Fruit fly (Drosophila melanogaster): ENCODE data around the gene Jon99Cii.

Gene Jon99Cii

DNA sequence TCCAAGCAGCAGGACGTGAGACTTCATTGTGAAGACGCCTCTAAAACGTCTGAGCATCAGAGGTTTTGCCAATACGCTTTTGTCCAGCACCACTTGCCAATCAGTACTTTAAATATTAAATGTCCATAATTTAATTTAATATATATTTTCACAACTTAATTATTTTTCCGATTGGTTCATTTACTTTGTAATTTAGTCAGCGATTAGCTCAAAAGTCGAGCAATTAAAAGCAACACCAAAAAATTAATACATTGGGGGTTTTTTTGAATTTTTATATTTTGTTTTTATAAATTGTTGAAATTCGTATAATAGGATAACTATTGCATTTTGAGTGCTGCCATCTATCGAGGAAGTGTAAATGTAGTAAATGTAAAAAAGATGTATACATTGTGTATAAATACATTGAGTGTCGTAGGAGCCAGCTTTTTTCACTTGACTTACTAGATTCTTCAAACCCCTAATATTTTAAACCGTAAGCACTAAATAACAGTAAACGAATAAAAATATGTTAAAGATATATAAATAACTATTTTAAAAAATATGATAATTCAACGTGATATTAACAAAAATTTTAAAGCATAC, 20.5 kb downstream of the Jon99Cii start, which contains the start of gene CG15517 (continued):
- TF ChIP-seq sisA (GFP tag; IDR thresholded peaks at IDR 0.05) (no peak), hkb (optimal IDR thresholded peaks at IDR 0.05) (no peak), hkb (GFP tag; IDR thresholded peaks at IDR 0.05) (no peak), fd64A (GFP tag; optimal IDR thresholded peaks at IDR 0.05) (no peak), bbx (GFP tag; IDR thresholded peaks at IDR 0.05; ENCODE audit: partially characterized antibody) (no peak), CG10431 (GFP tag; optimal IDR thresholded peaks at IDR 0.05) (no peak), mam (GFP tag; optimal IDR thresholded peaks at IDR 0.05) (no peak), hbn (GFP tag; IDR thresholded peaks at IDR 0.05; ENCODE audit: partially characterized antibody) (no peak), chif (GFP tag; optimal IDR thresholded peaks at IDR 0.05) (no peak), dysf (GFP tag; IDR thresholded peaks at IDR 0.05) (no peak), chm (GFP tag; IDR thresholded peaks at IDR 0.05) (no peak), CG14710 (tag; optimal IDR thresholded peaks at IDR 0.05) (peak; percentile 19), tap (tag; optimal IDR thresholded peaks at IDR 0.05) (no peak), Six4 (GFP tag; optimal IDR thresholded peaks at IDR 0.05) (no peak), CG2678 (tag; optimal IDR thresholded peaks at IDR 0.05) (peak; percentile 15), dm (GFP tag; optimal IDR thresholded peaks at IDR 0.05) (no peak), Doc3 (GFP tag; IDR thresholded peaks at IDR 0.05; ENCODE audit: partially characterized antibody) (no peak), CG2875 (GFP tag; optimal IDR thresholded peaks at IDR 0.05) (no peak), CG15073 (GFP tag; optimal IDR thresholded peaks at IDR 0.05) (no peak), CG32767 (GFP tag; IDR thresholded peaks at IDR 0.05) (no peak), Rfx (GFP tag; IDR thresholded peaks at IDR 0.05) (0 out of 2 replicates have a peak, but pooled peaks have one; percentile 30), CrebB (tag; optimal IDR thresholded peaks at IDR 0.05) (no peak), dmrt99B (tag; optimal IDR thresholded peaks at IDR 0.05) (no peak), sna (GFP tag; IDR thresholded peaks at IDR 0.05; ENCODE audit: partially characterized antibody) (no peak), bigmax (GFP tag; optimal IDR thresholded peaks at IDR 0.05) (no peak), CG42726 (GFP tag; IDR thresholded peaks at IDR 0.05; ENCODE audit: partially characterized antibody) (peak; percentile 61), CG2712 (tag; optimal IDR thresholded peaks at IDR 0.05) (no peak), Camta (GFP tag; optimal IDR thresholded peaks at IDR 0.05) (no peak), Jarid2 (GFP tag; optimal IDR thresholded peaks at IDR 0.05) (no peak), kay (GFP tag; optimal IDR thresholded peaks at IDR 0.05) (no peak), dpn (GFP tag; optimal IDR thresholded peaks at IDR 0.05) (no peak), CG15696 (tag; optimal IDR thresholded peaks at IDR 0.05) (peak; percentile 19), HLH4C (GFP tag; IDR thresholded peaks at IDR 0.05; ENCODE audit: partially characterized antibody) (no peak), CkIIα-i1 (GFP tag; IDR thresholded peaks at IDR 0.05) (no peak), row (GFP tag; IDR thresholded peaks at IDR 0.05) (no peak), knrl (GFP tag; IDR thresholded peaks at IDR 0.05; ENCODE audit: partially characterized antibody) (peak; percentile 66; the same call in 1 of the 3 replicates), CG7372 (GFP tag; IDR thresholded peaks at IDR 0.05) (peak; percentile 45; the same call in 1 of the 2 replicates), CG8924 (tag; optimal IDR thresholded peaks at IDR 0.05) (no peak), dimm (GFP tag; IDR thresholded peaks at IDR 0.05) (no peak), gce (GFP tag; IDR thresholded peaks at IDR 0.05) (no peak), wdn (GFP tag; IDR thresholded peaks at IDR 0.05) (no peak), CG10267 (tag; optimal IDR thresholded peaks at IDR 0.05) (no peak), usp (GFP tag; optimal IDR thresholded peaks at IDR 0.05) (no peak), CG6272 (GFP tag; IDR thresholded peaks at IDR 0.05) (no peak), CG18011 (GFP tag; optimal IDR thresholded peaks at IDR 0.05) (peak; percentile 97), ash1 (GFP tag; optimal IDR thresholded peaks at IDR 0.05) (no peak), pita (GFP tag; optimal IDR thresholded peaks at IDR 0.05) (peak; percentile 3), salm (tag; optimal IDR thresholded peaks at IDR 0.05) (no peak), Dfd (GFP tag; optimal IDR thresholded peaks at IDR 0.05) (no peak), sc (optimal IDR thresholded peaks at IDR 0.05) (no peak), sc (GFP tag; optimal IDR thresholded peaks at IDR 0.05) (no peak)
